Fruit fly (Drosophila melanogaster) whole organism, embryonic: ENCODE measurements around the gene rk.
A peak's percentile ranks its signal among the peaks of the same experiment; 100 is the strongest.

Source experiments
- Antp ChIP-seq: fragments of 200-800 bp; sonication (Bioruptor generic); optimal IDR thresholded peaks from 3 replicates; lab custom pipeline; 2016; ENCODE audit warnings: missing biosample characterization, missing genetic modification characterization
- Atf3 ChIP-seq: fragments of 200-800 bp; sonication (Bioruptor generic); optimal IDR thresholded peaks from 3 replicates; lab custom pipeline; 2016; ENCODE audit warnings: missing biosample characterization, missing genetic modification characterization
- B-H1 ChIP-seq: fragments of 200-800 bp; sonication (Bioruptor generic); IDR thresholded peaks from 3 replicates; pipeline ENCODE4 v1.3.6; 2022; ENCODE audit warnings: missing biosample characterization, missing genetic modification characterization
- Bdp1 ChIP-seq: fragments of 200-800 bp; sonication (Bioruptor generic); optimal IDR thresholded peaks from 3 replicates; lab custom pipeline; 2016; ENCODE audit warnings: missing biosample characterization, missing genetic modification characterization
- BtbVII ChIP-seq: fragments of 200-800 bp; sonication (Bioruptor generic); optimal IDR thresholded peaks from 3 replicates; lab custom pipeline; 2017; ENCODE audit warnings: missing biosample characterization, mild to moderate bottlenecking, missing genetic modification characterization
- C15 ChIP-seq: fragments of 200-800 bp; sonication (Bioruptor generic); IDR thresholded peaks from 3 replicates; pipeline ENCODE4 v1.3.6; 2022; ENCODE audit warnings: missing biosample characterization, missing genetic modification characterization
- CG11695 ChIP-seq: fragments of 200-800 bp; sonication (Bioruptor generic); IDR thresholded peaks from 3 replicates; pipeline ENCODE4 v1.3.6; 2022; ENCODE audit warnings: missing biosample characterization, missing genetic modification characterization
- CG12071 ChIP-seq: fragments of 200-800 bp; sonication (Bioruptor generic); optimal IDR thresholded peaks from 3 replicates; lab custom pipeline; 2018; ENCODE audit warnings: missing biosample characterization, mild to moderate bottlenecking, missing genetic modification characterization
- CG14441 ChIP-seq: fragments of 200-800 bp; sonication (Bioruptor generic); IDR thresholded peaks from 2 replicates; pipeline ENCODE4 v1.3.6; 2022; ENCODE audit warnings: missing biosample characterization, missing genetic modification characterization
- CG14860 ChIP-seq: fragments of 200-800 bp; sonication (Bioruptor generic); IDR thresholded peaks from 3 replicates; pipeline ENCODE4 v1.3.6; 2022; ENCODE audit warnings: missing biosample characterization, missing genetic modification characterization; ENCODE audit not compliant: partially characterized antibody
- CG15269 ChIP-seq: fragments of 200-800 bp; sonication (Bioruptor generic); optimal IDR thresholded peaks from 2 replicates; lab custom pipeline; 2018; ENCODE audit warnings: missing biosample characterization, mild to moderate bottlenecking, missing genetic modification characterization, moderate library complexity
- CG16815 ChIP-seq: fragments of 200-800 bp; sonication (Bioruptor generic); optimal IDR thresholded peaks from 3 replicates; lab custom pipeline; 2017; ENCODE audit warnings: missing biosample characterization, mild to moderate bottlenecking, missing genetic modification characterization
- CG17186 ChIP-seq: fragments of 200-800 bp; sonication (Bioruptor generic); optimal IDR thresholded peaks from 3 replicates; lab custom pipeline; 2017; ENCODE audit warnings: missing biosample characterization, missing genetic modification reagents, missing genetic modification characterization
- CG17385 ChIP-seq: fragments of 200-800 bp; sonication (Bioruptor generic); optimal IDR thresholded peaks from 3 replicates; lab custom pipeline; 2018; ENCODE audit warnings: missing biosample characterization, mild to moderate bottlenecking, missing genetic modification characterization
- CG17612 ChIP-seq: fragments of 200-800 bp; sonication (Bioruptor generic); IDR thresholded peaks from 2 replicates; pipeline ENCODE4 v1.3.6; 2022; ENCODE audit warnings: missing biosample characterization, missing genetic modification characterization
- CG18011 ChIP-seq: fragments of 200-800 bp; sonication (Bioruptor generic); optimal IDR thresholded peaks from 2 replicates; lab custom pipeline; 2017; ENCODE audit warnings: missing biosample characterization, missing genetic modification characterization, mild to moderate bottlenecking, moderate library complexity, missing genotype
- CG18262 ChIP-seq: fragments of 200-800 bp; optimal IDR thresholded peaks from 3 replicates; lab custom pipeline; 2019; ENCODE audit warnings: missing biosample characterization, mild to moderate bottlenecking, missing genetic modification characterization, moderate library complexity
- CG3163 ChIP-seq: fragments of 200-800 bp; sonication (Bioruptor generic); optimal IDR thresholded peaks from 3 replicates; lab custom pipeline; 2016; ENCODE audit warnings: missing biosample characterization, missing genetic modification characterization
- CG34422 ChIP-seq: fragments of 200-800 bp; sonication (Bioruptor generic); IDR thresholded peaks from 3 replicates; pipeline ENCODE4 v1.3.6; 2022; ENCODE audit warnings: missing biosample characterization, missing genetic modification characterization
- CG4328 ChIP-seq: fragments of 200-800 bp; sonication (Bioruptor generic); optimal IDR thresholded peaks from 3 replicates; lab custom pipeline; 2017; ENCODE audit warnings: missing biosample characterization, missing genetic modification reagents, missing genetic modification characterization
- CG7928 ChIP-seq: fragments of 200-800 bp; sonication (Bioruptor generic); optimal IDR thresholded peaks from 2 replicates; lab custom pipeline; 2017; ENCODE audit warnings: missing biosample characterization, mild to moderate bottlenecking, missing genetic modification characterization
- CG8281 ChIP-seq: fragments of 200-800 bp; sonication (Bioruptor generic); optimal IDR thresholded peaks from 2 replicates; lab custom pipeline; 2018; ENCODE audit warnings: missing biosample characterization, mild to moderate bottlenecking, missing genetic modification characterization, moderate library complexity
- CG8765 ChIP-seq: fragments of 200-800 bp; sonication (Bioruptor generic); IDR thresholded peaks from 2 replicates; pipeline ENCODE4 v1.3.6; 2022; ENCODE audit warnings: missing biosample characterization, missing genetic modification characterization
- CG9727 ChIP-seq: fragments of 200-800 bp; sonication (Bioruptor generic); optimal IDR thresholded peaks from 3 replicates; lab custom pipeline; 2017; ENCODE audit warnings: missing biosample characterization, mild to moderate bottlenecking, missing genetic modification characterization
- CG9876 ChIP-seq: fragments of 200-800 bp; sonication (Bioruptor generic); optimal IDR thresholded peaks from 2 replicates; lab custom pipeline; 2016; ENCODE audit warnings: missing biosample characterization, missing genetic modification characterization
- CrebB ChIP-seq: fragments of 200-800 bp; sonication (Bioruptor generic); optimal IDR thresholded peaks from 3 replicates; lab custom pipeline; 2018; ENCODE audit warnings: missing biosample characterization, mild to moderate bottlenecking, missing genetic modification characterization
- Eip74EF ChIP-seq, 2 experiments: fragments of 200-800 bp in 1 of 2; fragments of >200 bp in 1 of 2; sonication (Bioruptor generic) in 1 of 2; optimal IDR thresholded peaks; 2 replicates each; lab custom pipeline; 2017 to 2019; ENCODE audit warnings: missing biosample characterization in 2 of 2, missing genetic modification characterization in 2 of 2, mild to moderate bottlenecking in 1 of 2, moderate library complexity in 1 of 2
- Gug ChIP-seq: fragments of 200-800 bp; sonication (Bioruptor generic); IDR thresholded peaks from 4 replicates; pipeline ENCODE4 v1.3.6; 2022; ENCODE audit warnings: missing biosample characterization, missing genetic modification characterization
- HLH3B ChIP-seq: fragments of 200-800 bp; sonication (Bioruptor generic); IDR thresholded peaks from 2 replicates; pipeline ENCODE4 v1.3.6; 2022; ENCODE audit warnings: missing biosample characterization, missing genetic modification characterization
- Hmr ChIP-seq: fragments of 200-800 bp; sonication (Bioruptor generic); optimal IDR thresholded peaks from 3 replicates; lab custom pipeline; 2017; ENCODE audit warnings: mild to moderate bottlenecking, missing biosample characterization, missing genetic modification reagents, missing genetic modification characterization
- MBD-R2 ChIP-seq: fragments of 200-800 bp; sonication (Bioruptor generic); IDR thresholded peaks from 2 replicates; pipeline ENCODE4 v1.3.6; 2022; ENCODE audit warnings: missing biosample characterization, missing genetic modification characterization
- NC2α ChIP-seq: fragments of 200-800 bp; sonication (Bioruptor generic); optimal IDR thresholded peaks from 2 replicates; lab custom pipeline; 2016; ENCODE audit warnings: missing biosample characterization, missing genetic modification characterization
- aop ChIP-seq: fragments of 200-800 bp; sonication (Bioruptor generic); IDR thresholded peaks from 2 replicates; pipeline ENCODE4 v1.3.6; 2022; ENCODE audit warnings: missing biosample characterization, missing genetic modification characterization
- bcd ChIP-seq: fragments of 200-800 bp; sonication (Bioruptor generic); optimal IDR thresholded peaks from 2 replicates; lab custom pipeline; 2017; ENCODE audit warnings: missing biosample characterization, mild to moderate bottlenecking, missing genetic modification characterization
- corto ChIP-seq: fragments of 200-800 bp; sonication (Bioruptor generic); optimal IDR thresholded peaks from 2 replicates; lab custom pipeline; 2016; ENCODE audit warnings: missing biosample characterization, mild to moderate bottlenecking, missing genetic modification characterization, moderate library complexity
- dpn ChIP-seq, 2 experiments: fragments of 200-800 bp; sonication (Bioruptor generic); optimal IDR thresholded peaks; 3 replicates each; lab custom pipeline; 2016; ENCODE audit warnings: missing biosample characterization in 2 of 2, missing genetic modification characterization in 2 of 2
- fru ChIP-seq: fragments of >200 bp; optimal IDR thresholded peaks from 2 replicates; lab custom pipeline; 2017
- gcm2 ChIP-seq: fragments of 200-800 bp; sonication (Bioruptor generic); optimal IDR thresholded peaks from 2 replicates; lab custom pipeline; 2016; ENCODE audit warnings: missing biosample characterization, missing genetic modification characterization
- gfzf ChIP-seq: fragments of 200-800 bp; sonication (Bioruptor generic); optimal IDR thresholded peaks from 2 replicates; lab custom pipeline; 2016; ENCODE audit warnings: missing biosample characterization, mild to moderate bottlenecking, missing genetic modification characterization, moderate library complexity
- gsb-n ChIP-seq: fragments of 200-800 bp; sonication (Bioruptor generic); optimal IDR thresholded peaks from 3 replicates; lab custom pipeline; 2018; ENCODE audit warnings: missing biosample characterization, mild to moderate bottlenecking, missing genetic modification characterization
- ind ChIP-seq: fragments of 200-800 bp; sonication (Bioruptor generic); optimal IDR thresholded peaks from 3 replicates; lab custom pipeline; 2016; ENCODE audit warnings: missing biosample characterization, missing genetic modification characterization
- insv ChIP-seq, 2 experiments: fragments of 200-800 bp; sonication (Bioruptor generic); optimal IDR thresholded peaks; 3 replicates each; lab custom pipeline; 2016 to 2018; ENCODE audit warnings: missing biosample characterization in 2 of 2, missing genetic modification characterization in 2 of 2
- jumu ChIP-seq: fragments of 200-800 bp; sonication (Bioruptor generic); optimal IDR thresholded peaks from 3 replicates; lab custom pipeline; 2016; ENCODE audit warnings: missing biosample characterization, missing genetic modification characterization
- kah ChIP-seq: fragments of 200-800 bp; sonication (Bioruptor generic); optimal IDR thresholded peaks from 2 replicates; lab custom pipeline; 2018; ENCODE audit warnings: missing biosample characterization, mild to moderate bottlenecking, missing genetic modification characterization
- mirr ChIP-seq: fragments of 200-800 bp; sonication (Bioruptor generic); optimal IDR thresholded peaks from 3 replicates; lab custom pipeline; 2018; ENCODE audit warnings: missing biosample characterization, mild to moderate bottlenecking, missing genetic modification characterization
- prd ChIP-seq, 3 experiments: fragments of >200 bp in 2 of 3; fragments of 200-800 bp in 1 of 3; sonication (Bioruptor generic) in 1 of 3; optimal IDR thresholded peaks in 2 of 3; IDR thresholded peaks in 1 of 3; 2 replicates in 2 of 3; 3 replicates in 1 of 3; pipeline versions ENCODE4 v1.3.6 to Lab custom; 2017 to 2022; ENCODE audit warnings: missing biosample characterization in 1 of 3, missing genetic modification characterization in 1 of 3
- scrt ChIP-seq: fragments of 200-800 bp; sonication (Bioruptor generic); optimal IDR thresholded peaks from 2 replicates; lab custom pipeline; 2018; ENCODE audit warnings: missing biosample characterization, mild to moderate bottlenecking, missing genetic modification characterization, moderate library complexity
- slp2 ChIP-seq: fragments of 200-800 bp; sonication (Bioruptor generic); optimal IDR thresholded peaks from 2 replicates; lab custom pipeline; 2016; ENCODE audit warnings: missing biosample characterization, missing genetic modification characterization
- twi ChIP-seq: fragments of 200-800 bp; optimal IDR thresholded peaks from 2 replicates; lab custom pipeline; 2019; ENCODE audit warnings: missing biosample characterization, mild to moderate bottlenecking, missing genetic modification characterization, moderate library complexity
- unpg ChIP-seq: fragments of 200-800 bp; sonication (Bioruptor generic); optimal IDR thresholded peaks from 3 replicates; lab custom pipeline; 2018; ENCODE audit warnings: missing biosample characterization, mild to moderate bottlenecking, missing genetic modification characterization, moderate library complexity

The rk gene

DNA sequence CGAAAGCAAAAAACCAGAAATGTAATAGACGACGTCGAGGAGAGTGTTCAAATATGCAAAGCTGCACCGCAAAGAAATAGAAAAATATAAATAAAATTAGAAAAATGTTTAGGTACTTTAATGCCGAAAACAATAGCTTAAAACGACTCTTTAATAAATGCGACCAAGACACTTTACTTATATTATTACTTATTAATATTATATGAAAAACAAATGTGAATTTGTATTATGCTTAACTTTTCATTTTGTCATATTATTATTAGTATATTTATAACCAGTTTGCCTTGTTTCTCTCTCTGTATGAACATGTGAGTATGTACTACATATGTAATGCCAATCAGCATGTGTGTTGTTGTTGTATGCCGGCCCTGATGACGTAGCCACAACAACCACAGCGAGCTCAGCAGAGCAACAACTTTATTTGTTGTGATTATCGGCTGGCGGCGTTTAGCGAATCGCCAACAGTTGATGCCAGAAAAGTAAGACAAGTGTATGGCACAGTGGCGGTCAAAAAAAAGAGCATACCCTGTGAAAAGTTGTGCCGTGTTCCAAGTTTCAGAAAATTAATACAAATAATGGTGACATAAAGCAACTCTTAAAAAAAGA is 21.2 kb upstream of the rk start (continued):
- TF ChIP-seq HLH3B (GFP tag; lab: Robert Waterston, UW) (peak; percentile 91), CG8765 (GFP tag; lab: Robert Waterston, UW) (no peak; the same call in 1 of the 2 replicates), CG9727 (GFP tag; lab: Kevin White, UChicago) (peak; percentile 97), CG4328 (GFP tag; lab: Kevin White, UChicago) (peak; percentile 92), CG12071 (GFP tag; lab: Kevin White, UChicago) (peak; percentile 66), CG3163 (no peak), Hmr (peak; percentile 95), corto (GFP tag; lab: Kevin White, UChicago) (no peak), CG14441 (GFP tag; lab: Robert Waterston, UW) (peak; percentile 93), B-H1 (GFP tag; lab: Robert Waterston, UW) (peak; percentile 91), mirr (GFP tag; lab: Kevin White, UChicago) (peak; percentile 99), Antp (GFP tag; lab: Kevin White, UChicago) (peak; percentile 62), CG8281 (peak; percentile 87), dpn (GFP tag; optimal IDR thresholded peaks at IDR 0.05; lab: Kevin White, UChicago) (peak; percentile 31 to 86), scrt (GFP tag; lab: Kevin White, UChicago) (peak; percentile 91), insv (GFP tag; optimal IDR thresholded peaks at IDR 0.05; lab: Kevin White, UChicago) (peak in 1 of 2 experiments; percentile 67), Eip74EF (GFP tag; optimal IDR thresholded peaks at IDR 0.05; lab: Kevin White, UChicago) (peak in 1 of 2 experiments; percentile 97), CG18262 (tag; lab: Kevin White, UChicago) (peak; percentile 98), C15 (GFP tag; lab: Robert Waterston, UW) (peak; percentile 79), CrebB (tag; lab: Kevin White, UChicago) (peak; percentile 80), gcm2 (no peak), CG18011 (GFP tag; lab: Kevin White, UChicago) (peak; percentile 43), ind (GFP tag; lab: Kevin White, UChicago) (peak; percentile 84), CG9876 (GFP tag; lab: Kevin White, UChicago) (peak; percentile 52), NC2α (GFP tag; lab: Kevin White, UChicago) (no peak), unpg (GFP tag; lab: Kevin White, UChicago) (peak; percentile 97), gsb-n (tag; lab: Kevin White, UChicago) (peak; percentile 95), Bdp1 (peak; percentile 12), CG17612 (GFP tag; lab: Robert Waterston, UW) (peak; percentile 65), kah (GFP tag; lab: Kevin White, UChicago) (peak; percentile 87), prd (optimal IDR thresholded peaks at IDR 0.05; lab: Kevin White, UChicago) (no peak), prd (GFP tag; IDR thresholded peaks at IDR 0.05; lab: Robert Waterston, UW) (peak; percentile 90), CG7928 (peak; percentile 61), MBD-R2 (peak; percentile 78), slp2 (peak; percentile 8), Gug (GFP tag; lab: Robert Waterston, UW) (peak; percentile 82), jumu (GFP tag; lab: Kevin White, UChicago) (peak; percentile 23), CG34422 (GFP tag; lab: Robert Waterston, UW) (peak; percentile 89), CG15269 (tag; lab: Kevin White, UChicago) (peak; percentile 96), CG17186 (GFP tag; lab: Kevin White, UChicago) (peak; percentile 43), gfzf (GFP tag; lab: Kevin White, UChicago) (no peak), BtbVII (GFP tag; lab: Kevin White, UChicago) (peak; percentile 97), twi (tag; lab: Kevin White, UChicago) (peak; percentile 97), bcd (peak; percentile 93), aop (GFP tag; lab: Robert Waterston, UW) (no peak), CG14860 (GFP tag; lab: Robert Waterston, UW) (no peak), CG11695 (GFP tag; lab: Robert Waterston, UW) (peak; percentile 97), CG16815 (GFP tag; lab: Kevin White, UChicago) (peak; percentile 80), Atf3 (GFP tag; lab: Kevin White, UChicago) (peak; percentile 49), CG17385 (GFP tag; lab: Kevin White, UChicago) (peak; percentile 92), fru (lab: Kevin White, UChicago) (no peak)
